Worm (Caenorhabditis elegans) whole organism, mixed stage, embryonic: ENCODE results near the gene hpo-9.

Experiments
- M03D4.4 ChIP-seq: sonication (generic microtip); optimal IDR thresholded peaks from 2 replicates; lab custom pipeline; 2017; ENCODE audit warnings: mild to moderate bottlenecking, missing genetic modification characterization, missing compliant biosample characterization
- bed-3 ChIP-seq: fragments of 200-800 bp; sonication (Bioruptor generic); optimal IDR thresholded peaks from 3 replicates; lab custom pipeline; 2018; ENCODE audit warnings: mild to moderate bottlenecking, missing genetic modification characterization, moderate library complexity, missing compliant biosample characterization
- blmp-1 ChIP-seq: fragments of 150-350 bp; optimal IDR thresholded peaks from 2 replicates; lab custom pipeline; 2014; ENCODE audit warnings: missing biosample characterization, missing genetic modification characterization
- ceh-39 ChIP-seq: fragments of 150-350 bp; optimal IDR thresholded peaks from 2 replicates; lab custom pipeline; 2014; ENCODE audit warnings: missing biosample characterization, missing genetic modification characterization
- ceh-43 ChIP-seq: fragments of 200-800 bp; sonication (Bioruptor generic); optimal IDR thresholded peaks from 2 replicates; lab custom pipeline; 2018; ENCODE audit warnings: mild to moderate bottlenecking, missing genetic modification characterization, moderate library complexity, missing compliant biosample characterization
- ceh-83 ChIP-seq: fragments of 200-800 bp; sonication (Bioruptor generic); optimal IDR thresholded peaks from 2 replicates; lab custom pipeline; 2018; ENCODE audit warnings: mild to moderate bottlenecking, missing genetic modification characterization, missing compliant biosample characterization
- ces-1 ChIP-seq: fragments of 150-350 bp; optimal IDR thresholded peaks from 2 replicates; lab custom pipeline; 2014; ENCODE audit warnings: missing biosample characterization, missing genetic modification reagents, missing genetic modification characterization
- cnd-1 ChIP-seq: fragments of 200-800 bp; sonication (Bioruptor generic); optimal IDR thresholded peaks from 2 replicates; lab custom pipeline; 2018; ENCODE audit warnings: mild to moderate bottlenecking, missing genetic modification characterization, missing compliant biosample characterization
- drap-1 ChIP-seq: fragments of 200-800 bp; sonication (Bioruptor generic); optimal IDR thresholded peaks from 3 replicates; lab custom pipeline; 2018; ENCODE audit warnings: mild to moderate bottlenecking, missing genetic modification characterization, missing compliant biosample characterization
- elt-3 ChIP-seq: fragments of 150-350 bp; optimal IDR thresholded peaks from 2 replicates; lab custom pipeline; 2014; ENCODE audit warnings: missing biosample characterization, missing genetic modification characterization
- flh-1 ChIP-seq: fragments of 200-800 bp; sonication (Bioruptor generic); optimal IDR thresholded peaks from 2 replicates; lab custom pipeline; 2018; ENCODE audit warnings: mild to moderate bottlenecking, missing genetic modification characterization, moderate library complexity, missing compliant biosample characterization
- ham-2 ChIP-seq: fragments of 200-800 bp; sonication (Bioruptor generic); optimal IDR thresholded peaks from 2 replicates; lab custom pipeline; 2018; ENCODE audit warnings: mild to moderate bottlenecking, missing genetic modification characterization, missing compliant biosample characterization
- hlh-1 ChIP-seq: fragments of 150-350 bp; optimal IDR thresholded peaks from 2 replicates; lab custom pipeline; 2014; ENCODE audit warnings: missing biosample characterization, missing genetic modification reagents, missing genetic modification characterization
- lin-13 ChIP-seq: fragments of 150-350 bp; optimal IDR thresholded peaks from 2 replicates; lab custom pipeline; 2014; ENCODE audit warnings: missing biosample characterization, missing genetic modification characterization
- lin-32 ChIP-seq: fragments of 200-800 bp; sonication (Bioruptor generic); optimal IDR thresholded peaks from 2 replicates; lab custom pipeline; 2018; ENCODE audit warnings: mild to moderate bottlenecking, missing genetic modification characterization, missing compliant biosample characterization
- mab-5 ChIP-seq: fragments of 150-350 bp; optimal IDR thresholded peaks from 2 replicates; lab custom pipeline; 2014; ENCODE audit warnings: missing biosample characterization, missing genetic modification characterization
- mep-1 ChIP-seq: fragments of 150-350 bp; optimal IDR thresholded peaks from 2 replicates; lab custom pipeline; 2017; ENCODE audit warnings: missing biosample characterization, missing genetic modification reagents, missing genetic modification characterization, inconsistent platforms
- mls-2 ChIP-seq: sonication (generic microtip); optimal IDR thresholded peaks from 2 replicates; lab custom pipeline; 2016; ENCODE audit warnings: mild to moderate bottlenecking, missing genetic modification characterization, moderate library complexity, missing compliant biosample characterization
- nhr-12 ChIP-seq: fragments of 150-350 bp; optimal IDR thresholded peaks from 2 replicates; lab custom pipeline; 2014; ENCODE audit warnings: missing biosample characterization, missing genetic modification characterization
- nhr-2 ChIP-seq: fragments of 150-350 bp; optimal IDR thresholded peaks from 2 replicates; lab custom pipeline; 2014; ENCODE audit warnings: missing biosample characterization, missing genetic modification characterization
- nhr-237 ChIP-seq: fragments of 150-350 bp; optimal IDR thresholded peaks from 2 replicates; lab custom pipeline; 2014; ENCODE audit warnings: missing biosample characterization, missing genetic modification characterization
- nhr-28 ChIP-seq: fragments of 150-350 bp; optimal IDR thresholded peaks from 2 replicates; lab custom pipeline; 2014; ENCODE audit warnings: missing biosample characterization, missing genetic modification characterization
- pha-4 ChIP-seq: fragments of 150-350 bp; optimal IDR thresholded peaks from 2 replicates; lab custom pipeline; 2018; ENCODE audit warnings: missing biosample characterization, missing genetic modification reagents, missing genetic modification characterization
- sem-2 ChIP-seq: fragments of 200-800 bp; sonication (Bioruptor generic); optimal IDR thresholded peaks from 2 replicates; lab custom pipeline; 2018; ENCODE audit warnings: mild to moderate bottlenecking, missing genetic modification characterization, missing compliant biosample characterization
- sptf-1 ChIP-seq: sonication (generic microtip); optimal IDR thresholded peaks from 2 replicates; lab custom pipeline; 2017; ENCODE audit warnings: mild to moderate bottlenecking, missing genetic modification characterization, moderate library complexity, missing compliant biosample characterization
- tbx-8 ChIP-seq: fragments of 200-800 bp; sonication (Bioruptor generic); optimal IDR thresholded peaks from 2 replicates; lab custom pipeline; 2018; ENCODE audit warnings: mild to moderate bottlenecking, missing genetic modification characterization, moderate library complexity, missing compliant biosample characterization
- unc-120 ChIP-seq: sonication (generic microtip); optimal IDR thresholded peaks from 2 replicates; lab custom pipeline; 2017; ENCODE audit warnings: missing genetic modification characterization, missing compliant biosample characterization; ENCODE audit not compliant: poor library complexity, severe bottlenecking
- unc-39 ChIP-seq: fragments of 150-350 bp; optimal IDR thresholded peaks from 2 replicates; lab custom pipeline; 2014; ENCODE audit warnings: missing biosample characterization, missing genetic modification characterization
- unc-62 ChIP-seq: fragments of 150-350 bp; optimal IDR thresholded peaks from 2 replicates; lab custom pipeline; 2014; ENCODE audit warnings: missing biosample characterization, missing genetic modification reagents, missing genetic modification characterization
- zip-8 ChIP-seq: fragments of 150-350 bp; optimal IDR thresholded peaks from 2 replicates; lab custom pipeline; 2014; ENCODE audit warnings: missing biosample characterization, missing genetic modification characterization
- ztf-11 ChIP-seq: fragments of 150-350 bp; optimal IDR thresholded peaks from 2 replicates; lab custom pipeline; 2014; ENCODE audit warnings: missing biosample characterization, missing genetic modification characterization

The hpo-9 gene

ce11 chrV:7220973-7221519 is 15.9 kb downstream of the hpo-9 start, which contains the start of the genes C13F10.8, C13F10.6 and kxd-1:
C13F10.8 (minus strand) TSS chrV:7221023.
C13F10.6 (minus strand) TSS chrV:7221039.
kxd-1 (plus strand) TSS chrV:7221469.
- TF ChIP-seq mls-2 = no peak
- TF ChIP-seq mep-1 = peak; percentile 15

- TF ChIP-seq ceh-83 (no peak), tbx-8 (no peak), ham-2 (GFP tag; lab: Kevin White, UChicago) (no peak), nhr-237 (tag; lab: Kevin White, UChicago) (no peak), sem-2 (no peak), mab-5 (tag; lab: Kevin White, UChicago) (no peak), pha-4 (no peak), lin-13 (tag; lab: Kevin White, UChicago) (no peak)
These were observed 17.9 kb downstream of the hpo-9 start, which contains the start of gene C13F10.5 for ce11 chrV:7218988-7219387. C13F10.5 (minus strand) TSS chrV:7219088.

- TF ChIP-seq blmp-1 = no peak
- no peak for TF ChIP-seq mab-5 (tag; lab: Kevin White, UChicago)
- no peak for TF ChIP-seq flh-1
- TF ChIP-seq mls-2 = no peak
- TF ChIP-seq nhr-2 (tag; lab: Kevin White, UChicago) = no peak
- TF ChIP-seq M03D4.4 (tag; lab: Kevin White, UChicago) = no peak
- TF ChIP-seq nhr-12 (tag; lab: Kevin White, UChicago) = no peak
- TF ChIP-seq unc-39 = no peak
- TF ChIP-seq nhr-28 (tag; lab: Kevin White, UChicago) = no peak
- no peak for TF ChIP-seq ztf-11 (tag; lab: Kevin White, UChicago)
- no peak for TF ChIP-seq nhr-237 (tag; lab: Kevin White, UChicago)
- TF ChIP-seq sem-2 = no peak
- no peak for TF ChIP-seq lin-32 (GFP tag; lab: Kevin White, UChicago)
- no peak for TF ChIP-seq tbx-8
- TF ChIP-seq sptf-1 = no peak
- no peak for TF ChIP-seq ceh-39 (tag; lab: Kevin White, UChicago)
These were observed 20.9 kb downstream of the hpo-9 start for ce11 chrV:7216016-7216415.

- no peak for TF ChIP-seq pha-4
- no peak for TF ChIP-seq unc-39
- no peak for TF ChIP-seq ceh-43 (GFP tag; lab: Kevin White, UChicago)
- TF ChIP-seq unc-120 (tag; lab: Kevin White, UChicago) = no peak
- no peak for TF ChIP-seq nhr-28 (tag; lab: Kevin White, UChicago)
- TF ChIP-seq ztf-11 (tag; lab: Kevin White, UChicago) = no peak
- TF ChIP-seq sptf-1 = no peak
- TF ChIP-seq ceh-39 (tag; lab: Kevin White, UChicago) = no peak
- TF ChIP-seq zip-8 = no peak
- TF ChIP-seq mep-1 = no peak
- no peak for TF ChIP-seq ces-1
- TF ChIP-seq ham-2 (GFP tag; lab: Kevin White, UChicago) = no peak
- no peak for TF ChIP-seq cnd-1 (tag; lab: Kevin White, UChicago)
- TF ChIP-seq bed-3 = no peak
- no peak for TF ChIP-seq drap-1 (GFP tag; lab: Kevin White, UChicago)
- no peak for TF ChIP-seq mls-2
- no peak for TF ChIP-seq elt-3
- TF ChIP-seq sem-2 = no peak
- TF ChIP-seq nhr-2 (tag; lab: Kevin White, UChicago) = no peak
These were observed 22.1 kb downstream of the hpo-9 start, which contains the start of gene soap-1 for ce11 chrV:7214802-7215201. soap-1 (minus strand) TSS chrV:7214902.

ce11 chrV:7209001-7209400 is 27.9 kb downstream of the hpo-9 start:
- TF ChIP-seq nhr-28 (tag; lab: Kevin White, UChicago) = no peak
- TF ChIP-seq, all 35 proteins: peak for 0

- TF ChIP-seq mls-2 = no peak
- no peak for TF ChIP-seq nhr-237 (tag; lab: Kevin White, UChicago)
- no peak for TF ChIP-seq blmp-1
- no peak for TF ChIP-seq unc-62 (GFP tag; lab: Kevin White, UChicago)
- TF ChIP-seq drap-1 (GFP tag; lab: Kevin White, UChicago) = no peak
- no peak for TF ChIP-seq hlh-1 (tag; lab: Kevin White, UChicago)
- TF ChIP-seq ces-1 = no peak
- TF ChIP-seq sptf-1 = no peak
- TF ChIP-seq pha-4 = no peak
- TF ChIP-seq ham-2 (GFP tag; lab: Kevin White, UChicago) = no peak
- no peak for TF ChIP-seq ceh-83
- TF ChIP-seq unc-39 = no peak
- TF ChIP-seq, all 35 proteins: peak for 0
These were observed 35.6 kb downstream of the hpo-9 start for ce11 chrV:7201353-7201752.
